Worm (Caenorhabditis elegans): ENCODE measurements around the gene svh-1.

- TF ChIP-seq elt-2 (tag; optimal IDR thresholded peaks at IDR 0.05) (no peak), lsy-2 (tag; optimal IDR thresholded peaks at IDR 0.05) (no peak), ztf-4 (tag; optimal IDR thresholded peaks at IDR 0.05) (no peak)
Measured at ce11 chrIV:8219987-8220386, 13.6 kb downstream of the svh-1 start, which contains the start of gene ocr-2.
